Worm (Caenorhabditis elegans) whole organism, midembryonic: ENCODE measurements around the gene sulp-4.

Experiments used
- T22C8.4 ChIP-seq: fragments of 200-800 bp; sonication (Bioruptor generic); IDR thresholded peaks from 2 replicates; pipeline ENCODE4 v1.3.6; 2022; ENCODE audit warnings: missing genetic modification characterization, missing compliant biosample characterization
- cog-1 ChIP-seq: sonication (generic microtip); optimal IDR thresholded peaks from 2 replicates; lab custom pipeline; 2016; ENCODE audit warnings: missing genetic modification characterization, missing compliant biosample characterization
- flt-1 ChIP-seq: fragments of 200-800 bp; sonication (Bioruptor generic); IDR thresholded peaks from 2 replicates; pipeline ENCODE4 v1.3.6; 2022; ENCODE audit warnings: missing genetic modification characterization, missing compliant biosample characterization
- klf-2 ChIP-seq: fragments of 200-800 bp; sonication (Bioruptor generic); conservative IDR thresholded peaks from 2 replicates; pipeline ENCODE4 v1.3.6; 2022; ENCODE audit warnings: missing genetic modification reagents, missing genetic modification characterization, missing compliant biosample characterization
- ref-1 ChIP-seq: fragments of 200-800 bp; sonication (Bioruptor generic); conservative IDR thresholded peaks from 2 replicates; pipeline ENCODE4 v1.3.6; 2022; ENCODE audit warnings: missing genetic modification reagents, missing genetic modification characterization, missing compliant biosample characterization
- tab-1 ChIP-seq: fragments of 200-800 bp; sonication (Bioruptor generic); IDR thresholded peaks from 2 replicates; pipeline ENCODE4 v1.3.6; 2022; ENCODE audit warnings: missing genetic modification characterization, missing compliant biosample characterization
- ztf-23 ChIP-seq: fragments of 200-800 bp; sonication (Bioruptor generic); IDR thresholded peaks from 2 replicates; pipeline ENCODE4 v1.3.6; 2022; ENCODE audit warnings: missing genetic modification reagents, missing genetic modification characterization, missing compliant biosample characterization
- ztf-29 ChIP-seq: fragments of 200-800 bp; sonication (Bioruptor generic); IDR thresholded peaks from 2 replicates; pipeline ENCODE4 v1.3.6; 2022; ENCODE audit warnings: missing genetic modification reagents, missing genetic modification characterization, missing compliant biosample characterization

- no peak for TF ChIP-seq ztf-29 (GFP tag; lab: Robert Waterston, UW)
- TF ChIP-seq klf-2 (GFP tag; lab: Robert Waterston, UW): no peak
- no peak for TF ChIP-seq tab-1
- no peak for TF ChIP-seq flt-1 (GFP tag; lab: Robert Waterston, UW)
- no peak for TF ChIP-seq ztf-23
- TF ChIP-seq ref-1 (GFP tag; lab: Robert Waterston, UW): no peak
- TF ChIP-seq cog-1 (tag; lab: Kevin White, UChicago): no peak
- no peak for TF ChIP-seq T22C8.4 (GFP tag; lab: Robert Waterston, UW)
Observed at ce11 chrV:11843678-11844366, 31.3 kb upstream of the sulp-4 start, which contains the start of gene nphp-4.
